Fruit fly (Drosophila melanogaster) whole organism, embryonic: Measurements from ENCODE around the gene mei-218.
A peak's percentile ranks its signal among the peaks of the same experiment; 100 is the strongest.

Experiments
- Ada2b ChIP-seq: fragments of 200-800 bp; sonication (Bioruptor generic); IDR thresholded peaks from 2 replicates; pipeline ENCODE4 v1.3.6; 2022; ENCODE audit warnings: missing biosample characterization, missing genetic modification characterization
- BtbVII ChIP-seq: fragments of 200-800 bp; sonication (Bioruptor generic); optimal IDR thresholded peaks from 3 replicates; lab custom pipeline; 2017; ENCODE audit warnings: missing biosample characterization, mild to moderate bottlenecking, missing genetic modification characterization
- C15 ChIP-seq: fragments of 200-800 bp; sonication (Bioruptor generic); IDR thresholded peaks from 3 replicates; pipeline ENCODE4 v1.3.6; 2022; ENCODE audit warnings: missing biosample characterization, missing genetic modification characterization
- CG1233 ChIP-seq: fragments of 200-800 bp; sonication (Bioruptor generic); optimal IDR thresholded peaks from 4 replicates; lab custom pipeline; 2018; ENCODE audit warnings: missing biosample characterization, mild to moderate bottlenecking, missing genetic modification characterization
- CG12391 ChIP-seq: fragments of 200-800 bp; sonication (Bioruptor generic); optimal IDR thresholded peaks from 3 replicates; lab custom pipeline; 2018; ENCODE audit warnings: missing biosample characterization, mild to moderate bottlenecking, missing genetic modification characterization, moderate library complexity
- CG12744 ChIP-seq: fragments of 200-800 bp; sonication (Bioruptor generic); optimal IDR thresholded peaks from 2 replicates; lab custom pipeline; 2016; ENCODE audit warnings: missing biosample characterization, missing genetic modification characterization
- CG13123 ChIP-seq: fragments of 200-800 bp; sonication (Bioruptor generic); optimal IDR thresholded peaks from 2 replicates; lab custom pipeline; 2016; ENCODE audit warnings: missing biosample characterization, missing genetic modification characterization
- CG13296 ChIP-seq: fragments of 200-800 bp; sonication (Bioruptor generic); optimal IDR thresholded peaks from 3 replicates; lab custom pipeline; 2018; ENCODE audit warnings: missing biosample characterization, mild to moderate bottlenecking, missing genetic modification characterization
- CG13424 ChIP-seq: fragments of 200-800 bp; sonication (Bioruptor generic); optimal IDR thresholded peaks from 2 replicates; lab custom pipeline; 2019; ENCODE audit warnings: missing biosample characterization, mild to moderate bottlenecking, missing genetic modification characterization, moderate library complexity
- CG13775 ChIP-seq: fragments of 200-800 bp; sonication (Bioruptor generic); optimal IDR thresholded peaks from 3 replicates; lab custom pipeline; 2017; ENCODE audit warnings: missing biosample characterization, mild to moderate bottlenecking, missing genetic modification characterization
- CG14441 ChIP-seq: fragments of 200-800 bp; sonication (Bioruptor generic); IDR thresholded peaks from 2 replicates; pipeline ENCODE4 v1.3.6; 2022; ENCODE audit warnings: missing biosample characterization, missing genetic modification characterization
- CG15696 ChIP-seq: fragments of 200-800 bp; sonication (Bioruptor generic); optimal IDR thresholded peaks from 2 replicates; lab custom pipeline; 2019; ENCODE audit warnings: missing biosample characterization, mild to moderate bottlenecking, missing genetic modification characterization, moderate library complexity
- CG16779 ChIP-seq: fragments of 200-800 bp; sonication (Bioruptor generic); IDR thresholded peaks from 2 replicates; pipeline ENCODE4 v1.3.6; 2022; ENCODE audit warnings: missing biosample characterization, missing genetic modification characterization
- CG1792 ChIP-seq: fragments of 200-800 bp; sonication (Bioruptor generic); optimal IDR thresholded peaks from 2 replicates; lab custom pipeline; 2016; ENCODE audit warnings: missing biosample characterization, missing genetic modification characterization
- CG32772 ChIP-seq: fragments of 200-800 bp; sonication (Bioruptor generic); IDR thresholded peaks from 2 replicates; pipeline ENCODE4 v1.3.6; 2022; ENCODE audit warnings: missing biosample characterization, missing genetic modification characterization
- CG33213 ChIP-seq: fragments of 200-800 bp; sonication (Bioruptor generic); optimal IDR thresholded peaks from 3 replicates; lab custom pipeline; 2016; ENCODE audit warnings: missing biosample characterization, missing genetic modification characterization
- CG5953 ChIP-seq: fragments of 200-800 bp; sonication (Bioruptor generic); IDR thresholded peaks from 2 replicates; pipeline ENCODE4 v1.3.6; 2022; ENCODE audit warnings: missing biosample characterization, missing genetic modification characterization
- CG6175 ChIP-seq: fragments of 200-800 bp; sonication (Bioruptor generic); IDR thresholded peaks from 3 replicates; pipeline ENCODE4 v1.3.6; 2022; ENCODE audit warnings: missing biosample characterization, missing genetic modification characterization
- CG6654 ChIP-seq: fragments of 200-800 bp; sonication (Bioruptor generic); optimal IDR thresholded peaks from 2 replicates; lab custom pipeline; 2017; ENCODE audit warnings: missing biosample characterization, mild to moderate bottlenecking, missing genetic modification characterization
- CG7556 ChIP-seq: fragments of 200-800 bp; sonication (Bioruptor generic); optimal IDR thresholded peaks from 2 replicates; lab custom pipeline; 2017; ENCODE audit warnings: missing biosample characterization, mild to moderate bottlenecking, missing genetic modification characterization
- CG8765 ChIP-seq: fragments of 200-800 bp; sonication (Bioruptor generic); IDR thresholded peaks from 2 replicates; pipeline ENCODE4 v1.3.6; 2022; ENCODE audit warnings: missing biosample characterization, missing genetic modification characterization
- Dad ChIP-seq: fragments of 200-800 bp; sonication (Bioruptor generic); optimal IDR thresholded peaks from 3 replicates; lab custom pipeline; 2016; ENCODE audit warnings: missing biosample characterization, missing genetic modification characterization
- MESR4 ChIP-seq: fragments of 200-800 bp; sonication (Bioruptor generic); optimal IDR thresholded peaks from 2 replicates; lab custom pipeline; 2018; ENCODE audit warnings: missing biosample characterization, mild to moderate bottlenecking, missing genetic modification characterization, moderate library complexity
- Mrtf ChIP-seq: fragments of 200-800 bp; sonication (Bioruptor generic); IDR thresholded peaks from 3 replicates; pipeline ENCODE4 v1.3.6; 2022; ENCODE audit warnings: missing biosample characterization, missing genetic modification characterization
- NFAT ChIP-seq: fragments of 200-800 bp; sonication (Bioruptor generic); IDR thresholded peaks from 2 replicates; pipeline ENCODE4 v1.3.6; 2022; ENCODE audit warnings: missing biosample characterization, missing genetic modification characterization
- Nf-YB ChIP-seq: fragments of 200-800 bp; sonication (Bioruptor generic); optimal IDR thresholded peaks from 3 replicates; lab custom pipeline; 2019; ENCODE audit warnings: missing biosample characterization, mild to moderate bottlenecking, missing genetic modification characterization, moderate library complexity
- Oli ChIP-seq: fragments of 200-800 bp; sonication (Bioruptor generic); optimal IDR thresholded peaks from 2 replicates; lab custom pipeline; 2018; ENCODE audit warnings: missing biosample characterization, mild to moderate bottlenecking, missing genetic modification characterization, moderate library complexity
- abd-A ChIP-seq: fragments of 200-800 bp; sonication (Bioruptor generic); optimal IDR thresholded peaks from 3 replicates; lab custom pipeline; 2019; ENCODE audit warnings: missing biosample characterization, mild to moderate bottlenecking, missing genetic modification characterization, moderate library complexity
- ac ChIP-seq: fragments of 200-800 bp; sonication (Bioruptor generic); optimal IDR thresholded peaks from 3 replicates; lab custom pipeline; 2017; ENCODE audit warnings: missing biosample characterization, mild to moderate bottlenecking, missing genetic modification characterization
- br ChIP-seq: fragments of >200 bp; optimal IDR thresholded peaks from 2 replicates; lab custom pipeline; 2017
- bsh ChIP-seq, 2 experiments: fragments of 200-800 bp; sonication (Bioruptor generic); optimal IDR thresholded peaks; 2 replicates each; lab custom pipeline; 2017 to 2018; ENCODE audit warnings: mild to moderate bottlenecking in 2 of 2, missing biosample characterization in 2 of 2, missing genetic modification characterization in 2 of 2, moderate library complexity in 1 of 2
- cas ChIP-seq: fragments of 200-800 bp; sonication (Bioruptor generic); IDR thresholded peaks from 2 replicates; pipeline ENCODE4 v1.3.6; 2022; ENCODE audit warnings: missing biosample characterization, missing genetic modification characterization
- crp ChIP-seq, 2 experiments: fragments of 200-800 bp; sonication (Bioruptor generic); optimal IDR thresholded peaks; 2 replicates in 1 of 2; 3 replicates in 1 of 2; lab custom pipeline; 2017; ENCODE audit warnings: missing biosample characterization in 2 of 2, missing genetic modification characterization in 2 of 2, mild to moderate bottlenecking in 1 of 2, moderate library complexity in 1 of 2
- danr ChIP-seq: fragments of 200-800 bp; sonication (Bioruptor generic); IDR thresholded peaks from 2 replicates; pipeline ENCODE4 v1.3.6; 2022; ENCODE audit warnings: missing biosample characterization, missing genetic modification characterization
- dmrt11E ChIP-seq: fragments of 200-800 bp; sonication (Bioruptor generic); optimal IDR thresholded peaks from 3 replicates; lab custom pipeline; 2018; ENCODE audit warnings: missing biosample characterization, mild to moderate bottlenecking, missing genetic modification characterization, moderate library complexity
- exex ChIP-seq: fragments of 200-800 bp; sonication (Bioruptor generic); optimal IDR thresholded peaks from 4 replicates; lab custom pipeline; 2018; ENCODE audit warnings: missing biosample characterization, mild to moderate bottlenecking, missing genetic modification characterization, moderate library complexity
- gsb-n ChIP-seq: fragments of 200-800 bp; sonication (Bioruptor generic); optimal IDR thresholded peaks from 3 replicates; lab custom pipeline; 2018; ENCODE audit warnings: missing biosample characterization, mild to moderate bottlenecking, missing genetic modification characterization
- ham ChIP-seq: fragments of 200-800 bp; sonication (Bioruptor generic); IDR thresholded peaks from 2 replicates; pipeline ENCODE4 v1.3.6; 2022; ENCODE audit warnings: missing biosample characterization, missing genetic modification characterization
- inv ChIP-seq: fragments of 200-800 bp; sonication (Bioruptor generic); IDR thresholded peaks from 2 replicates; pipeline ENCODE4 v1.3.6; 2022; ENCODE audit warnings: missing biosample characterization, missing genetic modification characterization; ENCODE audit not compliant: partially characterized antibody
- knrl ChIP-seq: fragments of 200-800 bp; sonication (Bioruptor generic); IDR thresholded peaks from 3 replicates; pipeline ENCODE4 v1.3.6; 2022; ENCODE audit warnings: missing biosample characterization, missing genetic modification characterization; ENCODE audit not compliant: partially characterized antibody
- mirr ChIP-seq: fragments of 200-800 bp; sonication (Bioruptor generic); optimal IDR thresholded peaks from 3 replicates; lab custom pipeline; 2018; ENCODE audit warnings: missing biosample characterization, mild to moderate bottlenecking, missing genetic modification characterization
- nau ChIP-seq: fragments of 200-800 bp; sonication (Bioruptor generic); optimal IDR thresholded peaks from 3 replicates; lab custom pipeline; 2017; ENCODE audit warnings: missing biosample characterization, mild to moderate bottlenecking, missing genetic modification characterization, missing genetic modification reagents
- nerfin-1 ChIP-seq: fragments of 200-800 bp; sonication (Bioruptor generic); optimal IDR thresholded peaks from 3 replicates; lab custom pipeline; 2019; ENCODE audit warnings: missing biosample characterization, mild to moderate bottlenecking, missing genetic modification characterization, moderate library complexity
- run ChIP-seq: fragments of 200-800 bp; sonication (Bioruptor generic); optimal IDR thresholded peaks from 3 replicates; lab custom pipeline; 2018; ENCODE audit warnings: missing biosample characterization, mild to moderate bottlenecking, missing genetic modification characterization
- schlank ChIP-seq: fragments of 200-800 bp; sonication (Bioruptor generic); optimal IDR thresholded peaks from 2 replicates; lab custom pipeline; 2018; ENCODE audit warnings: missing biosample characterization, mild to moderate bottlenecking, missing genetic modification characterization
- so ChIP-seq: fragments of 200-800 bp; sonication (Bioruptor generic); IDR thresholded peaks from 3 replicates; pipeline ENCODE4 v1.3.6; 2022; ENCODE audit warnings: missing biosample characterization, missing genetic modification characterization
- stwl ChIP-seq: fragments of 200-800 bp; sonication (Bioruptor generic); optimal IDR thresholded peaks from 3 replicates; lab custom pipeline; 2018; ENCODE audit warnings: missing biosample characterization, mild to moderate bottlenecking, missing genetic modification characterization, moderate library complexity
- tin ChIP-seq: fragments of 200-800 bp; sonication (Bioruptor generic); optimal IDR thresholded peaks from 3 replicates; lab custom pipeline; 2016; ENCODE audit warnings: missing biosample characterization, missing genetic modification characterization
- zfh2 ChIP-seq: fragments of 200-800 bp; sonication (Bioruptor generic); optimal IDR thresholded peaks from 2 replicates; lab custom pipeline; 2016; ENCODE audit warnings: missing biosample characterization, missing genetic modification characterization

The mei-218 gene

DNA sequence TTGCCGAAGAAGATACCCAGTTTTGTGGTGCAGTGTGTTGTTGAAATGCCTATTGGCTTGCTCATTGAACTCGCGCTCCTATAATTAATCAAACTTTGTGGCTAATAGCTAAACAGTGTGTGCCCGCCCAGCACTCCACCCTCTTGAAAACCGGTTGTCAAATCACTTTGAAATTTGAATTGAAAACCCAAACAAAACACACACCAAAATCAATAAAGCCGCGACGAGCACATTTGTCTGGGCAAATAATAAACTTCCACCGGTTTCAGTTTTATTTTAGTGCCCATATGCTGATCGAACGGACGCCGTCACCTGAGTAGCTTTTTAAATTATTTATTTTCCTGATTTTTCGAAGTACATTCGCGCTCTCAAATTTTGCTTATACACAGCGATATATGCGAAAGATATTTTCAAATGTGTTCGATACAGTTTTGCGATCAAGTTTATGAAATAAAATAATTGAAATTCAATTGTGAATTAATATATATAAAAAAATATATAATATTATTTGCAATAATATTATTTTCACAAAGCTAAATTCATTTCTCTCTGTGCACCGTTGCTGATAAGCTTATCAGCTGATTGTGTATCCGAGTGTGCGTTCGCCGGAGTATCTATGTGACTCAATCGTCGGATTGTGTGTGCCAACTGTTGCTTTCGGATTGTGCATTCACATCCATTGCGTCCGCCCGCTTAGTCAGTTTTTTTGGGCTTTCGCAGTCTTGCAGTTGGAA is 12.9 kb downstream of the mei-218 start (continued):
- TF ChIP-seq ac (GFP tag; lab: Kevin White, UChicago), result no peak
- peak in 1 of 2 experiments; percentile 86 for TF ChIP-seq bsh (GFP tag; optimal IDR thresholded peaks at IDR 0.05; lab: Kevin White, UChicago)
- no peak for TF ChIP-seq CG12744 (GFP tag; lab: Kevin White, UChicago)
- no peak for TF ChIP-seq inv (GFP tag; lab: Robert Waterston, UW)
- peak; percentile 64 for TF ChIP-seq nerfin-1 (tag; lab: Kevin White, UChicago)
- peak; percentile 86 for TF ChIP-seq gsb-n (tag; lab: Kevin White, UChicago)
- TF ChIP-seq CG15696 (tag; lab: Kevin White, UChicago), result peak; percentile 39
- no peak for TF ChIP-seq CG8765 (GFP tag; lab: Robert Waterston, UW)
- peak; percentile 59 for TF ChIP-seq cas (GFP tag; lab: Robert Waterston, UW)
- peak; percentile 53 for TF ChIP-seq run (tag; lab: Kevin White, UChicago)
- 0 out of 3 replicates have a peak, but pooled peaks have one; percentile 7 for TF ChIP-seq C15 (GFP tag; lab: Robert Waterston, UW)
- TF ChIP-seq CG32772 (GFP tag; lab: Robert Waterston, UW), result peak; percentile 72
- TF ChIP-seq CG14441 (GFP tag; lab: Robert Waterston, UW), result peak; percentile 84
- peak; percentile 33 for TF ChIP-seq tin
- peak; percentile 86 for TF ChIP-seq Oli (tag; lab: Kevin White, UChicago)
- TF ChIP-seq CG6175 (GFP tag; lab: Robert Waterston, UW), result no peak
- TF ChIP-seq CG6654 (GFP tag; lab: Kevin White, UChicago), result peak; percentile 12
- TF ChIP-seq Mrtf (GFP tag; lab: Robert Waterston, UW), result peak; percentile 53; the same call in 1 of the 3 replicates
- no peak for TF ChIP-seq stwl (tag; lab: Kevin White, UChicago)
- peak; percentile 45 for TF ChIP-seq CG13123 (GFP tag; lab: Kevin White, UChicago)
- TF ChIP-seq so (GFP tag; lab: Robert Waterston, UW), result peak; percentile 86
- peak; percentile 86 for TF ChIP-seq CG13296 (GFP tag; lab: Kevin White, UChicago)
- TF ChIP-seq knrl (GFP tag; lab: Robert Waterston, UW), result no peak
- TF ChIP-seq NFAT (GFP tag; lab: Robert Waterston, UW), result peak; percentile 53; the same call in 1 of the 2 replicates
- peak; percentile 7 for TF ChIP-seq CG33213
- TF ChIP-seq zfh2 (GFP tag; lab: Kevin White, UChicago), result no peak
- TF ChIP-seq MESR4 (GFP tag; lab: Kevin White, UChicago), result no peak
- TF ChIP-seq CG16779 (GFP tag; lab: Robert Waterston, UW), result no peak
- TF ChIP-seq CG5953 (GFP tag; lab: Robert Waterston, UW), result peak; percentile 80; the same call in 1 of the 2 replicates
- TF ChIP-seq danr (GFP tag; lab: Robert Waterston, UW), result peak; percentile 64
- peak; percentile 69 for TF ChIP-seq dmrt11E (tag; lab: Kevin White, UChicago)
- TF ChIP-seq Ada2b (GFP tag; lab: Robert Waterston, UW), result peak; percentile 72
- no peak for TF ChIP-seq Dad (GFP tag; lab: Kevin White, UChicago)
- TF ChIP-seq CG12391, result peak; percentile 89
- TF ChIP-seq Nf-YB (GFP tag; lab: Kevin White, UChicago), result peak; percentile 70
- TF ChIP-seq exex (tag; lab: Kevin White, UChicago), result peak; percentile 62
- TF ChIP-seq nau (GFP tag; lab: Kevin White, UChicago), result peak; percentile 56
- no peak for TF ChIP-seq CG1792 (GFP tag; lab: Kevin White, UChicago)
- TF ChIP-seq CG1233 (GFP tag; lab: Kevin White, UChicago), result peak; percentile 76
- TF ChIP-seq mirr (GFP tag; lab: Kevin White, UChicago), result no peak
- TF ChIP-seq CG13424 (tag; lab: Kevin White, UChicago), result peak; percentile 82
- no peak for TF ChIP-seq ham
- TF ChIP-seq br (lab: Kevin White, UChicago), result no peak
- TF ChIP-seq CG13775 (GFP tag; lab: Kevin White, UChicago), result peak; percentile 56
- peak; percentile 58 for TF ChIP-seq abd-A (tag; lab: Kevin White, UChicago)
- no peak for TF ChIP-seq schlank
- peak; percentile 89 for TF ChIP-seq CG7556 (GFP tag; lab: Kevin White, UChicago)
- peak in 1 of 2 experiments; percentile 52 for TF ChIP-seq crp (GFP tag; optimal IDR thresholded peaks at IDR 0.05; lab: Kevin White, UChicago)
- TF ChIP-seq BtbVII (GFP tag; lab: Kevin White, UChicago), result peak; percentile 84
